Fruit fly (Drosophila melanogaster) whole organism, adult: ENCODE results near the gene kek1.

ENCODE experiments used
- CG11617 ChIP-seq: fragments of 200-800 bp; sonication (Bioruptor generic); optimal IDR thresholded peaks from 2 replicates; lab custom pipeline; 2017; ENCODE audit warnings: mild to moderate bottlenecking, missing biosample characterization, missing genetic modification reagents, missing genetic modification characterization
- CG12768 ChIP-seq: fragments of 200-800 bp; sonication (Bioruptor generic); optimal IDR thresholded peaks from 2 replicates; lab custom pipeline; 2017; ENCODE audit warnings: missing biosample characterization, missing genetic modification characterization, mild to moderate bottlenecking, moderate library complexity, missing genetic modification reagents
- CG14711 ChIP-seq: fragments of 200-800 bp; sonication (Bioruptor generic); optimal IDR thresholded peaks from 2 replicates; lab custom pipeline; 2018; ENCODE audit warnings: missing biosample characterization, mild to moderate bottlenecking, missing genetic modification characterization, moderate library complexity
- CG1620 ChIP-seq: fragments of 200-800 bp; sonication (Bioruptor generic); optimal IDR thresholded peaks from 2 replicates; lab custom pipeline; 2016; ENCODE audit warnings: missing biosample characterization, missing genetic modification characterization
- CG33017 ChIP-seq: fragments of 200-800 bp; sonication (Bioruptor generic); optimal IDR thresholded peaks from 2 replicates; lab custom pipeline; 2018; ENCODE audit warnings: missing biosample characterization, mild to moderate bottlenecking, missing genetic modification characterization, moderate library complexity
- CG5204 ChIP-seq: fragments of 200-800 bp; sonication (Bioruptor generic); optimal IDR thresholded peaks from 2 replicates; lab custom pipeline; 2016; ENCODE audit warnings: missing biosample characterization, missing genetic modification characterization
- CG7045 ChIP-seq: fragments of 200-800 bp; sonication (Bioruptor generic); optimal IDR thresholded peaks from 2 replicates; lab custom pipeline; 2017; ENCODE audit warnings: missing biosample characterization, mild to moderate bottlenecking, missing genetic modification characterization
- CG7101 ChIP-seq: fragments of 200-800 bp; sonication (Bioruptor generic); optimal IDR thresholded peaks from 2 replicates; lab custom pipeline; 2018; ENCODE audit warnings: missing biosample characterization, mild to moderate bottlenecking, missing genetic modification characterization, moderate library complexity
- Clk ChIP-seq: fragments of 200-800 bp; sonication (Bioruptor generic); optimal IDR thresholded peaks from 2 replicates; lab custom pipeline; 2017; ENCODE audit warnings: missing biosample characterization, missing genetic modification characterization
- Crg-1 ChIP-seq: fragments of 200-800 bp; sonication (Bioruptor generic); optimal IDR thresholded peaks from 2 replicates; lab custom pipeline; 2016; ENCODE audit warnings: missing biosample characterization, missing genetic modification characterization
- Hr96 ChIP-seq: fragments of 200-800 bp; sonication (Bioruptor generic); optimal IDR thresholded peaks from 2 replicates; lab custom pipeline; 2016; ENCODE audit warnings: missing biosample characterization, missing genetic modification characterization
- Mnt ChIP-seq: fragments of 200-800 bp; sonication (Bioruptor generic); optimal IDR thresholded peaks from 2 replicates; lab custom pipeline; 2016; ENCODE audit warnings: missing biosample characterization, mild to moderate bottlenecking, missing genetic modification characterization
- bab1 ChIP-seq: fragments of 200-800 bp; sonication (Bioruptor generic); optimal IDR thresholded peaks from 3 replicates; lab custom pipeline; 2019; ENCODE audit warnings: missing biosample characterization, mild to moderate bottlenecking, missing genetic modification characterization, moderate library complexity
- cic ChIP-seq: fragments of 200-800 bp; sonication (Bioruptor generic); optimal IDR thresholded peaks from 2 replicates; lab custom pipeline; 2017; ENCODE audit warnings: missing biosample characterization, mild to moderate bottlenecking, missing genetic modification characterization, moderate library complexity
- cnc ChIP-seq, 2 experiments: fragments of >200 bp; optimal IDR thresholded peaks; 2 replicates each; lab custom pipeline; 2017
- kay ChIP-seq: fragments of 200-800 bp; sonication (Bioruptor generic); peaks from one replicate; lab custom pipeline; 2016; ENCODE audit warnings: missing biosample characterization, missing genetic modification characterization, borderline replicate concordance
- ovo ChIP-seq: fragments of 200-800 bp; sonication (Bioruptor generic); optimal IDR thresholded peaks from 2 replicates; lab custom pipeline; 2016; ENCODE audit warnings: missing biosample characterization, missing genetic modification characterization
- pad ChIP-seq: fragments of 200-800 bp; sonication (Bioruptor generic); optimal IDR thresholded peaks from 3 replicates; lab custom pipeline; 2017; ENCODE audit warnings: missing biosample characterization, missing genetic modification characterization, mild to moderate bottlenecking, moderate library complexity, missing genetic modification reagents
- tj ChIP-seq: fragments of 200-800 bp; sonication (Bioruptor generic); optimal IDR thresholded peaks from 3 replicates; lab custom pipeline; 2017; ENCODE audit warnings: missing biosample characterization, mild to moderate bottlenecking, missing genetic modification characterization, moderate library complexity
- toe ChIP-seq: fragments of 200-800 bp; sonication (Bioruptor generic); optimal IDR thresholded peaks from 2 replicates; lab custom pipeline; 2016; ENCODE audit warnings: missing biosample characterization, missing genetic modification characterization

Gene kek1

DNA sequence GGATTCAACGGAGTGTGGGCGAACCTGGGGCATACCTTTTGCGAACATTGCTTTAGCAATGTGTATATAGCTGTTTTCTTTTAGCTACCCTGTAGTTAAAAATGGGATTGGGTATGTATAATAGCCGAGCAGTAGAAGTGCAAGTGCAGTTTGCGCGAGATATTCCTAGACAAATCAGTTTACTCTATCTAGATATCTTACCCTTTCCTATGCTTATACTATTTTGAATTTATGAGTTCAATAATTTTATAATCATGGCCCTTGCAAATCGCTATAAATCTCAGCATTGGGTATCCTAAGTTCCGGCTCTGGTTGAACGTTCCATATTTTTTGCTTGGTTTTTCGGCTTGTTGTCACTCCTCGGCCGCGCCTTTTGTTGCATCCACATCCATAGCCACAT is 17.8 kb upstream of the kek1 start:
- TF ChIP-seq CG7101 (tag; lab: Kevin White, UChicago) (no peak), CG11617 (GFP tag; lab: Kevin White, UChicago) (no peak), Crg-1 (no peak), Mnt (GFP tag; lab: Kevin White, UChicago) (no peak), Hr96 (no peak), bab1 (GFP tag; lab: Kevin White, UChicago) (no peak), cic (GFP tag; lab: Kevin White, UChicago) (no peak), CG33017 (tag; lab: Kevin White, UChicago) (no peak), ovo (no peak), CG12768 (GFP tag; lab: Kevin White, UChicago) (no peak), kay (GFP tag; lab: Kevin White, UChicago) (no peak), tj (GFP tag; lab: Kevin White, UChicago) (no peak), toe (GFP tag; lab: Kevin White, UChicago) (no peak), Clk (GFP tag; lab: Kevin White, UChicago) (no peak), CG1620 (GFP tag; lab: Kevin White, UChicago) (no peak), cnc (optimal IDR thresholded peaks at IDR 0.05; lab: Kevin White, UChicago) (no peak)

DNA sequence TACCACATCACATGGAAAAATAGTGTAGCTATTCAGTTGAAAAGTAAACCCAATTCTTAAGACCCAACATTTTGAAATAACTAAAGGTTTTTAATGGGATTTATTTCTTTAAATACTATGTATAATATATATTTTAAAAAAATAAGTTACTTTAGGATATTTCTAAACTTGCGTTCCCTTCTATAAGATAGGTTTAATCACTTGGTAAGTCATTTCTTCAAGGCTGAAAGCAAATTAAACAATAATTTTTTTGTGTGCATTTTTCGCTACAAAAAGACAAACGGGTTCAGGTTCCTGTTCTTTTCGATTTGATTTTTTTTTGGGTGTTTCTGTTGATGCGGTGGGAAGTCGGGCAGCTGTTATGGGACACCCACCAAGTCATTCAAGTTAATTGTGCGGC is 14.8 kb upstream of the kek1 start:
- TF ChIP-seq CG7045 (no peak), Mnt (GFP tag; lab: Kevin White, UChicago) (no peak), CG11617 (GFP tag; lab: Kevin White, UChicago) (no peak), CG7101 (tag; lab: Kevin White, UChicago) (peak; percentile 4), tj (GFP tag; lab: Kevin White, UChicago) (peak; percentile 76)

DNA sequence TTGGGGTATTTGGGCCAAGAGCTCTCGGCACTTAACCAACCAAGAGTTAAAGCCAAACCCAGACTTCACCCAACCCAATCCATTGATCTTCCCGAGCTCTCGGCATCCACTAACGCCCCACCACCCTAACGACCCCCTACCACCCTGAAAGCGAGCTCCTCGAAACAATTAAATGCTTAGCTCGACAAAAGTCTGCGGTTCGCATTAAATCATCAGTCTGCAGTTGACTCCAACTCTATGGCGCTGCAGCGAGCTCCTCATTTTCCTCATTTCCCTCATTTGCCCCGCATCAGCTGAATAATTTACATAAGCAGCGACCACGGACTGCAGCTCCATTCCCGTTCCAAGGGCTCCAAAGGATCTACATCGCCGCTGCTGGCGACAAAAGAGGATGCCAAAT is 13.5 kb upstream of the kek1 start:
- no peak for TF ChIP-seq CG14711 (tag; lab: Kevin White, UChicago)
- TF ChIP-seq CG5204 (GFP tag; lab: Kevin White, UChicago) = no peak
- peak; percentile 65 for TF ChIP-seq tj (GFP tag; lab: Kevin White, UChicago)

DNA sequence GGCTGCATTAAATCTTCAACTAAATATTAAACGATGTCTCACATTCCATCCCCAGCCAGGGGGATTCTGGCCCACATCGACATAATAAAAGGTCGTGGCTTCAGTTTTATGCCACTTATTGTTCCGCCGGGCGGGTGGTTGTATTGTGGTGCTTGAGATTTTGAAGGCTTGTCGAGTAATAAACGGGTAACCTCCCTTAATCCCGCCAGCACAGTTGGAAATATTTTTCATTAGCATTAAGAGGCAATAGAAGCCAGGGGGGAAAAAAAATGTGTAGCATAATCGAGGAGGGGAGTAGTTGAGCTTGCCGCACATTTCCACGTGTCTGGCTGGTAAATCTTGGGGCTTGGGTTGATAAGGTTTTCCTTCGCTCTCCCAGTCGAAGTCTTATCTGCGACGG is 8.1 kb upstream of the kek1 start:
- TF ChIP-seq CG5204 (GFP tag; lab: Kevin White, UChicago) (no peak), CG33017 (tag; lab: Kevin White, UChicago) (no peak), cnc (optimal IDR thresholded peaks at IDR 0.05; lab: Kevin White, UChicago) (no peak), CG12768 (GFP tag; lab: Kevin White, UChicago) (no peak), CG1620 (GFP tag; lab: Kevin White, UChicago) (no peak), pad (GFP tag; lab: Kevin White, UChicago) (no peak)

DNA sequence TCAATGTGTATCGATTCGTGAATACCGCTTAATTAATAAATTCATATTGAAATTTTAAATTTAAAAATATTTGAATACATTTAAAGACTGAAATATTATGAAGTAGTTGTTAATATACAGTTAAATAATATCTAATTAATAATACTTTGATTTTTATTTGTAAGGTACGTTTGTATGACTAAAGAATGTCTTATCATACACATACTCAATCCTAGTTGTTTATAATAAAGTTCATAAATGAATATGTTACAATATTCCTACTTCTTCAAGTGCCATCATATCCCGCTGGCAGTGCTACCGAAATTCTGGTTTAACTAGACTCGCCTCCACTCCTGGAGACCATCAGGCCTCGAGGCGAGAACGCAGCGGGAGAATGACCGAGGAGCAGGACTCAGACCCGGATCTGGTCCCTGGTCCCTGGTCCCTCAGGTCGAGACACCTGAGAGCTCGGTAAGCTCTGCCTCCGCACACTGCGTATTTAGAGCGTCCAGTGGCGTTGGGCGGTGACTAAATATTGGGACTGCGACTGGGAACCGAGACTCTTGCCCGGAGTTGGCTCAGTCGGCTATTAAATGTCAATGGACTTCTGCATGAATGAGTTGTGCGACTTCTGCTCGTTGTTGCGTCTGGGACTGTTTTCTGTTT is 6.8 kb upstream of the kek1 start:
- TF ChIP-seq CG5204 (GFP tag; lab: Kevin White, UChicago) = no peak
- no peak for TF ChIP-seq bab1 (GFP tag; lab: Kevin White, UChicago)
- no peak for TF ChIP-seq CG12768 (GFP tag; lab: Kevin White, UChicago)
- no peak for TF ChIP-seq Clk (GFP tag; lab: Kevin White, UChicago)
- TF ChIP-seq cic (GFP tag; lab: Kevin White, UChicago) = no peak
- no peak for TF ChIP-seq Crg-1
- no peak for TF ChIP-seq CG33017 (tag; lab: Kevin White, UChicago)
- TF ChIP-seq toe (GFP tag; lab: Kevin White, UChicago) = no peak
- TF ChIP-seq CG7101 (tag; lab: Kevin White, UChicago) = no peak
- TF ChIP-seq CG14711 (tag; lab: Kevin White, UChicago) = no peak
- TF ChIP-seq kay (GFP tag; lab: Kevin White, UChicago) = no peak
- no peak for TF ChIP-seq Mnt (GFP tag; lab: Kevin White, UChicago)
- TF ChIP-seq ovo = no peak
- no peak for TF ChIP-seq CG11617 (GFP tag; lab: Kevin White, UChicago)
- TF ChIP-seq pad (GFP tag; lab: Kevin White, UChicago) = no peak
- no peak for TF ChIP-seq CG7045
- TF ChIP-seq cnc (optimal IDR thresholded peaks at IDR 0.05; lab: Kevin White, UChicago) = no peak

DNA sequence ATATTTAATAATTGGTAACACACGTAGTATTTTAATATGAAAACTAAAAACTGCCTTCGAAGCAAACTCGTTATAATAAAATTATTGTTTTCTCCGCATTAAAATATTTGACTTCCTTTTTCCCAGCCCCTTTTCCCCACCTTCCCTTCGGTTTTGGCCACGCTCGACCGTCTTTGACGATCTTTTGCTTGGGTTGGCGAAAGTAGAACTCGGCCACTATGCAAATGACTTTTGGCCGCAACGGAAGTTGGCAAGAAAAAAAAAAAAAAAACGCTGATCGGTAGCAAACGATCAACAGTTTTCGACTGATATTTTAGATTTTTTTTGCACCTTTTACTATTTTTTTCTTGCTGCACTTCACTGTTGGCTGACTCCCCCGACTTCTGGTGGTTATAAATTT is 2.8 kb upstream of the kek1 start:
- TF ChIP-seq tj (GFP tag; lab: Kevin White, UChicago) (peak; percentile 93), cic (GFP tag; lab: Kevin White, UChicago) (no peak), CG33017 (tag; lab: Kevin White, UChicago) (no peak)

DNA sequence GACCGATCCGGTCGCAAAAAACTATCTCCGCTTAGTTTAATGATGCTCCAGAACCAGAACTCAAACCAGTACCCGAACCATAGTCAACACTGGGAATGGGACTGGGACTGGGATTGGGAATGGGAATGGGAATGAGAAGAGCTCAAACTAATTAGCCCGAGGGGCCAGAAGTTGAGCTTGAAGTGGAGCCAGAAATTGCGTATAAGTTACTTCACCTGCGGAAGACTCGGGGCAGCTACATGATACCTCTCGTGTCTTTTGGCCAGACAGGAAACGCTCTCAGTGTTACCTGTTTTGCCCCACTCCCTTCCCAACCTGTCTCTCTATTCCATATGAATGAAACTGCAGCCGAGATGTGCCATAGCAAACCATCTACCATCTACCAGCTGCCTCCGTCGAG is 1.6 kb upstream of the kek1 start:
- no peak for TF ChIP-seq CG14711 (tag; lab: Kevin White, UChicago)
- no peak for TF ChIP-seq cnc (optimal IDR thresholded peaks at IDR 0.05; lab: Kevin White, UChicago)
- no peak for TF ChIP-seq ovo
- no peak for TF ChIP-seq CG7045
- TF ChIP-seq toe (GFP tag; lab: Kevin White, UChicago) = no peak
- TF ChIP-seq Clk (GFP tag; lab: Kevin White, UChicago) = no peak
- no peak for TF ChIP-seq kay (GFP tag; lab: Kevin White, UChicago)
- TF ChIP-seq CG33017 (tag; lab: Kevin White, UChicago) = no peak
- no peak for TF ChIP-seq CG11617 (GFP tag; lab: Kevin White, UChicago)
- TF ChIP-seq CG5204 (GFP tag; lab: Kevin White, UChicago) = no peak
- no peak for TF ChIP-seq CG1620 (GFP tag; lab: Kevin White, UChicago)
